Worm (Caenorhabditis elegans): Measurements from ENCODE around the gene mnr-1.

Gene mnr-1

ce11 chrV:20648868-20649267 is 5.6 kb upstream of the mnr-1 start:
- TF ChIP-seq lin-39 (tag; optimal IDR thresholded peaks at IDR 0.05), result no peak
- no peak for TF ChIP-seq snpc-4 (tag; optimal IDR thresholded peaks at IDR 0.05)
- no peak for TF ChIP-seq nhr-12 (tag; optimal IDR thresholded peaks at IDR 0.05)
- no peak for TF ChIP-seq ztf-4 (tag; optimal IDR thresholded peaks at IDR 0.05)
- no peak for TF ChIP-seq nhr-76 (tag; optimal IDR thresholded peaks at IDR 0.05)
- no peak for TF ChIP-seq ceh-28 (tag; optimal IDR thresholded peaks at IDR 0.05)
- peak in 2 of 3 experiments; percentile 66 to 82 for TF ChIP-seq elt-3 (tag; optimal IDR thresholded peaks at IDR 0.05)
- TF ChIP-seq eor-1 (tag; optimal IDR thresholded peaks at IDR 0.05), result no peak
- no peak for TF ChIP-seq nfya-1 (tag; optimal IDR thresholded peaks at IDR 0.05; ENCODE audit: insufficient read depth)
- TF ChIP-seq egl-27 (tag; optimal IDR thresholded peaks at IDR 0.05), result no peak
- TF ChIP-seq nhr-25 (tag; optimal IDR thresholded peaks at IDR 0.05), result peak; percentile 63
- TF ChIP-seq aly-2 (tag; optimal IDR thresholded peaks at IDR 0.05), result no peak
- TF ChIP-seq tbx-2 (tag; optimal IDR thresholded peaks at IDR 0.05), result no peak
- TF ChIP-seq pqm-1 (tag; optimal IDR thresholded peaks at IDR 0.05), result no peak
- no peak for TF ChIP-seq daf-12 (tag; optimal IDR thresholded peaks at IDR 0.05)

ce11 chrV:20651923-20652322 is 2.5 kb upstream of the mnr-1 start:
- TF ChIP-seq lin-39 (tag; optimal IDR thresholded peaks at IDR 0.05) (no peak), fkh-2 (tag; optimal IDR thresholded peaks at IDR 0.05) (no peak), nhr-67 (tag; optimal IDR thresholded peaks at IDR 0.05) (no peak), lsy-12 (tag; optimal IDR thresholded peaks at IDR 0.05) (no peak), snpc-4 (tag; optimal IDR thresholded peaks at IDR 0.05) (no peak), nhr-77 (tag; optimal IDR thresholded peaks at IDR 0.05) (no peak), nhr-12 (tag; optimal IDR thresholded peaks at IDR 0.05) (no peak), ztf-4 (tag; optimal IDR thresholded peaks at IDR 0.05) (no peak), nhr-11 (tag; optimal IDR thresholded peaks at IDR 0.05) (no peak), nhr-25 (tag; optimal IDR thresholded peaks at IDR 0.05) (no peak), mml-1 (tag; optimal IDR thresholded peaks at IDR 0.05) (no peak), ZK546.5 (tag; optimal IDR thresholded peaks at IDR 0.05) (no peak), pha-4 (tag; optimal IDR thresholded peaks at IDR 0.05) (no peak), fos-1 (tag; optimal IDR thresholded peaks at IDR 0.05) (no peak), ceh-28 (tag; optimal IDR thresholded peaks at IDR 0.05) (no peak), nfya-1 (tag; optimal IDR thresholded peaks at IDR 0.05; ENCODE audit: insufficient read depth) (no peak), hmg-11 (tag; optimal IDR thresholded peaks at IDR 0.05) (no peak), jun-1 (tag; optimal IDR thresholded peaks at IDR 0.05) (no peak), lin-15B (tag; optimal IDR thresholded peaks at IDR 0.05) (no peak)

- TF ChIP-seq egl-27 (tag; optimal IDR thresholded peaks at IDR 0.05) (no peak), snpc-4 (tag; optimal IDR thresholded peaks at IDR 0.05) (no peak), mdl-1 (tag; optimal IDR thresholded peaks at IDR 0.05) (no peak), daf-12 (tag; optimal IDR thresholded peaks at IDR 0.05) (no peak), nhr-23 (tag; optimal IDR thresholded peaks at IDR 0.05) (no peak), ama-1 (optimal IDR thresholded peaks at IDR 0.05) (no peak), lin-39 (tag; optimal IDR thresholded peaks at IDR 0.05) (no peak), nhr-67 (tag; optimal IDR thresholded peaks at IDR 0.05) (no peak), ceh-9 (tag; optimal IDR thresholded peaks at IDR 0.05) (no peak), tbx-2 (tag; optimal IDR thresholded peaks at IDR 0.05) (no peak), fos-1 (tag; optimal IDR thresholded peaks at IDR 0.05) (no peak), R02D3.7 (tag; optimal IDR thresholded peaks at IDR 0.05) (no peak), hmg-11 (tag; optimal IDR thresholded peaks at IDR 0.05) (no peak), nhr-43 (tag; optimal IDR thresholded peaks at IDR 0.05; ENCODE audit: poor library complexity, severe bottlenecking) (no peak), lsy-12 (tag; optimal IDR thresholded peaks at IDR 0.05) (no peak), ceh-16 (tag; optimal IDR thresholded peaks at IDR 0.05) (no peak)
Observed at ce11 chrV:20655174-20655573, 724 bp downstream of the mnr-1 start.

ce11 chrV:20656626-20657025 is 2.2 kb downstream of the mnr-1 start:
- TF ChIP-seq egl-27 (tag; optimal IDR thresholded peaks at IDR 0.05), result no peak
- no peak for TF ChIP-seq fkh-2 (tag; optimal IDR thresholded peaks at IDR 0.05)
- no peak for TF ChIP-seq nhr-67 (tag; optimal IDR thresholded peaks at IDR 0.05)
- TF ChIP-seq elt-2 (tag; optimal IDR thresholded peaks at IDR 0.05), result no peak
- no peak for TF ChIP-seq tbx-2 (tag; optimal IDR thresholded peaks at IDR 0.05)
- no peak for TF ChIP-seq nhr-12 (tag; optimal IDR thresholded peaks at IDR 0.05)
- no peak for TF ChIP-seq skn-1 (tag; optimal IDR thresholded peaks at IDR 0.05)
- no peak for TF ChIP-seq sea-2 (GFP tag; optimal IDR thresholded peaks at IDR 0.05)
- no peak for TF ChIP-seq daf-12 (tag; optimal IDR thresholded peaks at IDR 0.05)
- no peak for TF ChIP-seq elt-3 (tag; optimal IDR thresholded peaks at IDR 0.05)
- no peak for TF ChIP-seq nhr-237 (tag; optimal IDR thresholded peaks at IDR 0.05)
- no peak for TF ChIP-seq ztf-11 (tag; optimal IDR thresholded peaks at IDR 0.05)
- TF ChIP-seq ceh-16 (tag; optimal IDR thresholded peaks at IDR 0.05), result no peak
